Fruit fly (Drosophila melanogaster) whole organism, wandering third instar larva: ENCODE data around the gene lectin-21Ca.

Experiments
- Mio ChIP-seq: sonication (Bioruptor generic); optimal IDR thresholded peaks from 2 replicates; lab custom pipeline; 2016; ENCODE audit warnings: missing biosample characterization, missing genetic modification characterization
- Myc ChIP-seq: fragments of >200 bp; optimal IDR thresholded peaks from 2 replicates; lab custom pipeline; 2017
- h ChIP-seq: fragments of 200-800 bp; sonication (Bioruptor generic); optimal IDR thresholded peaks from 3 replicates; lab custom pipeline; 2016; ENCODE audit warnings: missing biosample characterization, mild to moderate bottlenecking, missing genetic modification characterization
- pan ChIP-seq: fragments of >200 bp; optimal IDR thresholded peaks from 2 replicates; lab custom pipeline; 2017
- woc ChIP-seq: sonication (Bioruptor generic); optimal IDR thresholded peaks from 2 replicates; lab custom pipeline; 2016; ENCODE audit warnings: missing biosample characterization, mild to moderate bottlenecking, missing genetic modification characterization

dm6 chr2L:594635-595384, 29.6 kb upstream of the lectin-21Ca start, which contains the start of gene Gsc:
- TF ChIP-seq Myc (lab: Kevin White, UChicago): no peak
- TF ChIP-seq Mio: no peak
- no peak for TF ChIP-seq h (GFP tag; lab: Kevin White, UChicago)
- TF ChIP-seq woc (GFP tag; lab: Kevin White, UChicago): no peak
- no peak for TF ChIP-seq pan
